Worm (Caenorhabditis elegans) whole organism, young adult: ENCODE data around the gene col-108.

ENCODE experiments used
- Y67H2A.10 ChIP-seq: fragments of 200-800 bp; sonication (Bioruptor generic); conservative IDR thresholded peaks from 2 replicates; pipeline ENCODE4 v1.3.6; 2022; ENCODE audit warnings: missing genetic modification reagents, missing genetic modification characterization, missing compliant biosample characterization
- ama-1 ChIP-seq, 3 experiments: fragments of 150-350 bp in 1 of 3; sonication (generic microtip) in 2 of 3; optimal IDR thresholded peaks; 2 replicates each; lab custom pipeline; 2014 to 2018; ENCODE audit warnings: missing biosample characterization in 2 of 3, missing genetic modification characterization in 2 of 3, missing genetic modification reagents in 2 of 3
- atf-7 ChIP-seq: sonication (generic microtip); optimal IDR thresholded peaks from 2 replicates; lab custom pipeline; 2017; ENCODE audit warnings: mild to moderate bottlenecking, missing genetic modification characterization, missing compliant biosample characterization
- efl-1 ChIP-seq: fragments of 150-350 bp; optimal IDR thresholded peaks from 2 replicates; lab custom pipeline; 2014; ENCODE audit warnings: missing biosample characterization, missing genetic modification reagents, missing genetic modification characterization
- lir-1 ChIP-seq: fragments of 200-800 bp; sonication (Bioruptor generic); conservative IDR thresholded peaks from 2 replicates; pipeline ENCODE4 v1.3.6; 2022; ENCODE audit warnings: missing genetic modification reagents, missing genetic modification characterization, missing compliant biosample characterization
- mes-4 ChIP-seq: sonication (generic microtip); optimal IDR thresholded peaks from 2 replicates; lab custom pipeline; 2016; ENCODE audit warnings: missing genotype, missing genetic modification characterization, missing compliant biosample characterization
- nfya-1 ChIP-seq: sonication (generic microtip); optimal IDR thresholded peaks from 2 replicates; lab custom pipeline; 2017; ENCODE audit warnings: antibody characterized with exemption, missing compliant biosample characterization, missing genetic modification characterization, borderline replicate concordance; ENCODE audit not compliant: insufficient read depth
- rpc-1 ChIP-seq, 2 experiments: fragments of 150-350 bp in 1 of 2; sonication (generic microtip) in 1 of 2; optimal IDR thresholded peaks; 2 replicates each; lab custom pipeline; 2014 to 2018; ENCODE audit warnings: missing biosample characterization in 1 of 2, missing genetic modification characterization in 1 of 2, missing genetic modification reagents in 1 of 2, missing genotype in 1 of 2
- sea-2 ChIP-seq: fragments of 200-800 bp; sonication (Bioruptor generic); IDR thresholded peaks from 2 replicates; pipeline ENCODE4 v1.3.6; 2022; ENCODE audit warnings: missing genetic modification characterization, missing compliant biosample characterization
- ztf-3 ChIP-seq: fragments of 200-800 bp; sonication (Bioruptor generic); optimal IDR thresholded peaks from 2 replicates; lab custom pipeline; 2018; ENCODE audit warnings: mild to moderate bottlenecking, missing genetic modification characterization, missing compliant biosample characterization

DNA sequence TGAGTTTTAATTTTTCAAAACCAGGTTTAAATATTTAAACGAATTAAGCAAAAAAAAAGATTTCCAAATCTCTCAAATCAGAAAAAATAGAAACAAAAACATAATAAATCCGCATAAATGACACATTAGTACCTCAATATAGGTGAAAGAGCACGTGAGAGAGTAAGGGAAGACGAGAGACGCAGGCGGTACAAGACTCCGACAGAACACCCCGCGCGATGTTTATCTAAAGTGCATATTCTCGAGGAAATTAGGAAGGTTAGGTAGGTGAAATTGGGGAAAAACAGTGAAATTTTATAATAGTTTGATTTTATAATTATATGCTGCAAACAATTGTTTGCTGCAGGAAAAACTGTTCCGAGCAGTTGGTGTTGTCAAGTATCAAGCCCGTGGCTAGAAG lies 36.2 kb downstream of the col-108 start:
- TF ChIP-seq ztf-3 (GFP tag; lab: Kevin White, UChicago) (no peak), nfya-1 (tag; lab: Kevin White, UChicago) (no peak), rpc-1 (optimal IDR thresholded peaks at IDR 0.05; lab: Kevin White, UChicago) (no peak), rpc-1 (tag; optimal IDR thresholded peaks at IDR 0.05; lab: Kevin White, UChicago) (no peak), Y67H2A.10 (GFP tag; lab: Robert Waterston, UW) (no peak), mes-4 (tag; lab: Kevin White, UChicago) (no peak), lir-1 (GFP tag; lab: Robert Waterston, UW) (no peak), efl-1 (GFP tag; lab: Kevin White, UChicago) (no peak), atf-7 (tag; lab: Kevin White, UChicago) (no peak), sea-2 (GFP tag; lab: Robert Waterston, UW) (no peak), ama-1 (optimal IDR thresholded peaks at IDR 0.05; lab: Kevin White, UChicago) (no peak), ama-1 (GFP tag; optimal IDR thresholded peaks at IDR 0.05; lab: Kevin White, UChicago) (no peak)
